Worm (Caenorhabditis elegans) whole organism, early embryonic: ENCODE measurements around the gene F14D2.8.

Experiments used
- B0310.2 ChIP-seq: sonication (generic microtip); optimal IDR thresholded peaks from 2 replicates; lab custom pipeline; 2016; ENCODE audit warnings: mild to moderate bottlenecking, missing genetic modification characterization, missing compliant biosample characterization
- F13C5.2 ChIP-seq: sonication (generic microtip); optimal IDR thresholded peaks from 2 replicates; lab custom pipeline; 2017; ENCODE audit warnings: mild to moderate bottlenecking, missing genetic modification characterization, inconsistent platforms, missing compliant biosample characterization
- aly-1 ChIP-seq: sonication (generic microtip); optimal IDR thresholded peaks from 2 replicates; lab custom pipeline; 2016; ENCODE audit warnings: missing genetic modification characterization, missing compliant biosample characterization
- ama-1 ChIP-seq: fragments of 150-350 bp; optimal IDR thresholded peaks from 2 replicates; lab custom pipeline; 2014
- ceh-13 ChIP-seq: fragments of 200-800 bp; sonication (Bioruptor generic); optimal IDR thresholded peaks from 2 replicates; lab custom pipeline; 2018; ENCODE audit warnings: mild to moderate bottlenecking, missing genetic modification characterization, missing compliant biosample characterization
- ceh-36 ChIP-seq: sonication (generic microtip); optimal IDR thresholded peaks from 2 replicates; lab custom pipeline; 2016; ENCODE audit warnings: missing genetic modification characterization, inconsistent platforms, missing compliant biosample characterization
- ets-7 ChIP-seq: sonication (generic microtip); optimal IDR thresholded peaks from 2 replicates; lab custom pipeline; 2016; ENCODE audit warnings: missing genotype, missing genetic modification characterization, missing compliant biosample characterization
- flt-1 ChIP-seq: fragments of 200-800 bp; sonication (Bioruptor generic); IDR thresholded peaks from 2 replicates; pipeline ENCODE4 v1.3.6; 2022; ENCODE audit warnings: missing genetic modification characterization, missing compliant biosample characterization
- hmbx-1 ChIP-seq: sonication (generic microtip); optimal IDR thresholded peaks from 2 replicates; lab custom pipeline; 2016; ENCODE audit warnings: mild to moderate bottlenecking, missing genetic modification characterization, missing compliant biosample characterization
- hmg-4 ChIP-seq: fragments of 200-800 bp; sonication (Bioruptor generic); optimal IDR thresholded peaks from 2 replicates; lab custom pipeline; 2018; ENCODE audit warnings: mild to moderate bottlenecking, missing genetic modification characterization, missing compliant biosample characterization
- hnd-1 ChIP-seq: sonication (generic microtip); optimal IDR thresholded peaks from 2 replicates; lab custom pipeline; 2016; ENCODE audit warnings: missing genetic modification characterization, missing compliant biosample characterization
- pes-1 ChIP-seq: fragments of 200-800 bp; sonication (Bioruptor generic); IDR thresholded peaks from 2 replicates; pipeline ENCODE4 v1.3.6; 2022; ENCODE audit warnings: missing genetic modification reagents, missing genetic modification characterization, missing compliant biosample characterization
- scrt-1 ChIP-seq: fragments of 200-800 bp; sonication (Bioruptor generic); IDR thresholded peaks from 2 replicates; pipeline ENCODE4 v1.3.6; 2022; ENCODE audit warnings: missing genetic modification characterization, missing compliant biosample characterization
- sea-1 ChIP-seq: fragments of 200-800 bp; sonication (Bioruptor generic); conservative IDR thresholded peaks from 2 replicates; pipeline ENCODE4 v1.3.6; 2022; ENCODE audit warnings: missing genetic modification characterization, missing compliant biosample characterization
- tbx-11 ChIP-seq: fragments of 200-800 bp; sonication (Bioruptor generic); IDR thresholded peaks from 2 replicates; pipeline ENCODE4 v1.3.6; 2022; ENCODE audit warnings: missing genetic modification characterization, missing compliant biosample characterization
- tbx-37 ChIP-seq: fragments of 200-800 bp; sonication (Bioruptor generic); conservative IDR thresholded peaks from 2 replicates; pipeline ENCODE4 v1.3.6; 2022; ENCODE audit warnings: missing genetic modification reagents, missing genetic modification characterization, missing compliant biosample characterization
- tra-4 ChIP-seq: sonication (generic microtip); optimal IDR thresholded peaks from 2 replicates; lab custom pipeline; 2017; ENCODE audit warnings: missing genetic modification characterization, missing compliant biosample characterization

F14D2.8 gene

DNA sequence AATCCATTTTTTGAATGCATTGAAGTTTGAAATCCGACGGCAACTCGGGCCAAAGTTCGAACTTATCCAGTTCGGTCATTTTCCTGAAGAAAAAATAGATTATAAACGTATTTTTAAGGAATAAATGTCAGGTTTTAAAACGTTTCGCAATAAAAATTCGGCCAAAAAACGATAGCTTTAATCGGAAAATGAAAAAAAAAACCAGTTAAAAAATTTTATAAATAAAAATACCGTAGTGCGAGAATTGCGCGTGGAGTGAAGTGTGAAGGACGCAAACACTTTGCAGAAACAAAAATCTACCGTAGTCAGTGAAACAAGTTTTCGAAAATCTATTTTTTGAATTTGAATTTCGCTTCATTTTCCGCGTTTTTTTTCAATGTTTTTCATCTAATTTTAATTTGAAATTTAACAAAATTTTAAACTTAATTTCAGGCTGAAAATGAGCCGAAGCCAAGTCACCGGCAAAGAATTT, at the start of gene F14D2.8:
Gene F14D2.8, minus strand, starts transcription at position 51 of the 472 bp plus-strand sequence.
- no peak for TF ChIP-seq sea-1 (GFP tag; lab: Robert Waterston, UW)
- TF ChIP-seq B0310.2, result no peak
- no peak for TF ChIP-seq tra-4 (tag; lab: Kevin White, UChicago)
- TF ChIP-seq ets-7 (tag; lab: Kevin White, UChicago), result no peak
- no peak for TF ChIP-seq F13C5.2 (tag; lab: Kevin White, UChicago)
- no peak for TF ChIP-seq tbx-37 (GFP tag; lab: Robert Waterston, UW)

DNA sequence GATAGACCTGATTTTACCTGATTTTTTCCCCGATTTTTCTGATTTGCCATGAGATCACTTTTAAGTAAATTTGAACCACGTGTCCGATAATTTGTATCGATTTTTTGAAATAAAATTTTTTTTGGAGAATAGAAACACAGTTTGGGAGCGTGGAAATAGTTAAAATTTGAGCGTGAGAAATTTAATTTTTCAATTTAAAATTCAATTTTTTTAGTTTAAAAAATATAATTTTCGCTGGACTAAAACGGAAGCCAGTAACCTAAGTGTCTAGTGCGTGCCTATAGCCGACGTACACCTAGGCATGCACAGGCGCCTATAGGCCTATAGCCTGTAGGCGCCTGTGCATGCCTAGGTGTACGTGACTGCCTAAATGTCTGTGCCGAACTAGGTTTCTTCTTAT, 49.5 kb upstream of the F14D2.8 start, which contains the start of gene nep-9:
Gene nep-9, minus strand, starts transcription at position 101 of the 400 bp plus-strand sequence.
- no peak for TF ChIP-seq sea-1 (GFP tag; lab: Robert Waterston, UW)
- TF ChIP-seq hmbx-1, result no peak

DNA sequence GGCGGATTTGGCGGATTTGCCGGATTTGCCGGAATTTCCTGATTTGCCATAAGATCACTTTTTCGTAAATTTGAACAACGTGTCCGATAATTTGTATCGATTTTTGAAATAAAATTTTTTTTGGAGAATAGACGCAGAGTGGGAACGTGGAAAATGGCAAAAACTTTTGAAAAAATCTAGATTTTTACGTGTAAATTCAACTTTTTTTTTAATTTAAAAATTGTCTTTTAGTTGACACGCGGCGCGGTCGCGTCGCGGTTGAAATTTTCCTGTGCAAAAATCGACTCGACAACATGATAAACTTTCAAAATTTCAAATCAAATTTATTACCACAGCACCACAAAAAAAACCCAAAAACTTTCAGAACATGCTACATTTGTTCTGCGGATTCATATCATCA, 45.8 kb upstream of the F14D2.8 start, which contains the start of gene nep-20:
Gene nep-20, minus strand, starts transcription at position 101 of the 400 bp plus-strand sequence.
- TF ChIP-seq hmbx-1, result no peak
- no peak for TF ChIP-seq tbx-11 (GFP tag; lab: Robert Waterston, UW)
- TF ChIP-seq F13C5.2 (tag; lab: Kevin White, UChicago), result no peak
- TF ChIP-seq hnd-1 (tag; lab: Kevin White, UChicago), result no peak
- no peak for TF ChIP-seq sea-1 (GFP tag; lab: Robert Waterston, UW)
- no peak for TF ChIP-seq scrt-1 (GFP tag; lab: Robert Waterston, UW)
- no peak for TF ChIP-seq B0310.2
- TF ChIP-seq hmg-4, result no peak
- TF ChIP-seq ceh-13 (GFP tag; lab: Kevin White, UChicago), result no peak
- TF ChIP-seq aly-1 (tag; lab: Kevin White, UChicago), result no peak
- TF ChIP-seq pes-1 (GFP tag; lab: Robert Waterston, UW), result no peak
- no peak for TF ChIP-seq ama-1
- TF ChIP-seq ceh-36, result no peak
- no peak for TF ChIP-seq tra-4 (tag; lab: Kevin White, UChicago)
- no peak for TF ChIP-seq ets-7 (tag; lab: Kevin White, UChicago)

DNA sequence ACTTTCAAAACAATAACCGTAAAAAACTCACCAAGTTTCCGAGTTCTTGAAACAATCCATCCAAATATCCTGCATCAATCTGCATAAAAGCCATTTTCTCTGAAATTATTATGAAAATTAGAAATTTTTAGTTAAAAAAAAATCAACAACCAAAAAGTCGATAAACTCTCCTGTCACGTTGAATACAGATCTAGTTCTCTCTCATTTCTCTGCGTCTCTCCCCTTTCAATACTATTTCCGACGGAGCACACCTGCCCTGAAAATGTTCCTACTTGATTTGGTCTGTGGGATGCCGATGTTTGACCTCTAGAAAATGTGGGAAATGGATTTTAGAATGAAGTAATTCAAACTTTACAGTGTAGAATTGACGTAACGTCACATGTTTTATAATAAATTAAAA, 37.8 kb upstream of the F14D2.8 start, which contains the start of gene T06D4.6:
Gene T06D4.6, minus strand, starts transcription at position 101 of the 400 bp plus-strand sequence.
- TF ChIP-seq ama-1, result no peak
- TF ChIP-seq pes-1 (GFP tag; lab: Robert Waterston, UW), result no peak
- TF ChIP-seq hmbx-1, result no peak
- no peak for TF ChIP-seq aly-1 (tag; lab: Kevin White, UChicago)
- no peak for TF ChIP-seq tbx-37 (GFP tag; lab: Robert Waterston, UW)
- TF ChIP-seq ets-7 (tag; lab: Kevin White, UChicago), result no peak
- no peak for TF ChIP-seq tra-4 (tag; lab: Kevin White, UChicago)
- TF ChIP-seq sea-1 (GFP tag; lab: Robert Waterston, UW), result no peak
- TF ChIP-seq scrt-1 (GFP tag; lab: Robert Waterston, UW), result no peak
- TF ChIP-seq hmg-4, result no peak
- TF ChIP-seq ceh-36, result no peak
- TF ChIP-seq F13C5.2 (tag; lab: Kevin White, UChicago), result no peak

DNA sequence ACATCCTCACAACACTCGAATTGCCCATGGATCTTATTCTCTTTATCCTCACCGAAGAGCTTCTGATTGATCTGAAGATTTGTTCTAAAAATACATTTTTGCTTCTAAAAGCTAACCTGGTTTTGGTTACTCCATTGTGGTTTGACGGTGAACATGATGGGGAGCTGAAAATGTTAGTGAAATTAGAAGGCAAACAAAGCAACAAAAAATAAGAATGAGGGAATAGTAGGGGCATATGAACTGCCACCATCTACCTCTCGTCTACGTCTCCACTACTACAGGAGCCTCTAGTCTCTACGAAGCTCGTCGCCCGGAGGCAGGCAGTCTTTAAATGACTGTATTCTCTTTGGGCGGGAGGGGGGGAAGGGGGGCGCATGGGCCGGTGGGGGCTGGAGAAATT, 36.1 kb upstream of the F14D2.8 start, which contains the start of gene T06D4.2:
Gene T06D4.2, minus strand, starts transcription at position 170 of the 400 bp plus-strand sequence.
- TF ChIP-seq hmbx-1 (no peak), F13C5.2 (tag; lab: Kevin White, UChicago) (no peak), tbx-11 (GFP tag; lab: Robert Waterston, UW) (no peak), aly-1 (tag; lab: Kevin White, UChicago) (no peak)

DNA sequence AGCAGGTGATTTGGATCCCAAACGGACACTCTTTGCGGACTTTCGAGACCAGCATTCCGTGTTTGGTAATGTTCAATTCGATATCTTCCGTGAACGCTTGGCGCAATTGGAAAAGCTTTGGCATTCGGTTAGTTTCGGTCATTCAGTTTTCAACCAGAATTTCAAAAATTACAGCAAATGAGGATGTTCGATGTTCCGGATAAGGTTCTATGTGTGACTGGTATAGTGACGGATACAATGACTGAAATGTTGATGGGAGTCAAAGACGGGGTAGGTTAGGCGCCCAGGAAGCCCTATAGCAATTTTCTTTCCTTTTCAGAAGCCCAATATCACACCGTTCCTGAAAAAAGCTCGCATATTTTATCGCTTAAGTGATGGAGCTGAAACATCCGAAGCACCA, 33.4 kb upstream of the F14D2.8 start:
- no peak for TF ChIP-seq F13C5.2 (tag; lab: Kevin White, UChicago)
- no peak for TF ChIP-seq ets-7 (tag; lab: Kevin White, UChicago)
- TF ChIP-seq ama-1, result no peak
- TF ChIP-seq scrt-1 (GFP tag; lab: Robert Waterston, UW), result no peak
- TF ChIP-seq aly-1 (tag; lab: Kevin White, UChicago), result no peak
- TF ChIP-seq flt-1 (GFP tag; lab: Robert Waterston, UW), result no peak
- TF ChIP-seq tra-4 (tag; lab: Kevin White, UChicago), result no peak
- TF ChIP-seq pes-1 (GFP tag; lab: Robert Waterston, UW), result no peak
- no peak for TF ChIP-seq ceh-13 (GFP tag; lab: Kevin White, UChicago)
- TF ChIP-seq ceh-36, result no peak
- TF ChIP-seq tbx-37 (GFP tag; lab: Robert Waterston, UW), result no peak
- TF ChIP-seq hmg-4, result no peak

DNA sequence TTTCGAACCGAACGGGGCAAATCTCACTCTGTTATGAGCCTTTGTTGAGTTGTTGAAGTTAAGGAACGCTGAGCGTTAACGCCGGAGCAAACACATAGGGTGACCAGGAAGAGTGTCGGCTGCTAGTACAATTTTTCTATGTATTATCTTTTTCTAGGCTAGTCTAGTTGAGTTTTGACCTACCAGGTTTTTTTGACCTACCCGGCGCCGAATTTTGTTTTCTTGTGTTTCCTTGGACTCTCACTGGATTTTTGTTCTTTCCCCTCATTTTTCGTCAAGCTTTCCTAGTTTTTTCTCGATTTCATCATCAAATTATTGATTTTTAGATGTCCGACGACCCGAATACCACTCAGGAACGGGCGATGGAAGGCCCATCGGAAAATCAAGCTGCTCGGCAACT, 31.8 kb upstream of the F14D2.8 start, which contains the start of gene T06D4.1:
Gene T06D4.1, plus strand, starts transcription at position 321 of the 400 bp plus-strand sequence.
- TF ChIP-seq scrt-1 (GFP tag; lab: Robert Waterston, UW) (no peak), flt-1 (GFP tag; lab: Robert Waterston, UW) (no peak), tra-4 (tag; lab: Kevin White, UChicago) (no peak), ama-1 (no peak), hmg-4 (no peak), aly-1 (tag; lab: Kevin White, UChicago) (no peak), sea-1 (GFP tag; lab: Robert Waterston, UW) (no peak), B0310.2 (no peak), tbx-37 (GFP tag; lab: Robert Waterston, UW) (no peak), hmbx-1 (no peak), ceh-36 (no peak), ceh-13 (GFP tag; lab: Kevin White, UChicago) (no peak), pes-1 (GFP tag; lab: Robert Waterston, UW) (no peak), hnd-1 (tag; lab: Kevin White, UChicago) (no peak), F13C5.2 (tag; lab: Kevin White, UChicago) (no peak), ets-7 (tag; lab: Kevin White, UChicago) (no peak), tbx-11 (GFP tag; lab: Robert Waterston, UW) (no peak)

DNA sequence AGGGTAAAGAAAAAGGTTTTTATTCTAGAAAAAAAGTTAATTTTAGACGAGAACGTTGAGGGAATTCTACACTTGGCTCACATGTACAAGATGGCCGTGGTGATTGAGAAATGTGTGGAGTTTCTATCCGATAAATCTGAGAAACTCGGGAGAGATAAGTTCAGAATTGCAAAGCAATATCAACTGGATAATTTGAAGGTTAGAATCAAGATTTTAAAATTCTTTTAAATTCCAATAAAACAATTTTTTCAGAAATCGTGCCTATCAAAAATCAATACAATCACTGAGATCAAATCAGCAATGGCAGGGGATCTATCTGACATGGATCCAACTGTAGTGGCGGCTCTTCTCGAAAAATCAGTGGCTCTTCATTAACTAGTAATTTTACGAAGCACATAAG, 28.6 kb upstream of the F14D2.8 start, which contains the start of gene Y49F6C.2:
Gene Y49F6C.2, plus strand, starts transcription at position 301 of the 400 bp plus-strand sequence.
- no peak for TF ChIP-seq sea-1 (GFP tag; lab: Robert Waterston, UW)
- TF ChIP-seq hmbx-1, result no peak
- no peak for TF ChIP-seq hnd-1 (tag; lab: Kevin White, UChicago)
- no peak for TF ChIP-seq ama-1
- no peak for TF ChIP-seq aly-1 (tag; lab: Kevin White, UChicago)
- TF ChIP-seq flt-1 (GFP tag; lab: Robert Waterston, UW), result no peak
- no peak for TF ChIP-seq tra-4 (tag; lab: Kevin White, UChicago)
- no peak for TF ChIP-seq scrt-1 (GFP tag; lab: Robert Waterston, UW)
